Fruit fly (Drosophila melanogaster) whole organism, embryonic: Measurements from ENCODE around the gene ea.

Experiments used
- Abd-B ChIP-seq: fragments of 200-800 bp; sonication (Bioruptor generic); optimal IDR thresholded peaks from 2 replicates; lab custom pipeline; 2018; ENCODE audit warnings: missing biosample characterization, mild to moderate bottlenecking, missing genetic modification characterization, moderate library complexity
- Antp ChIP-seq: fragments of 200-800 bp; sonication (Bioruptor generic); optimal IDR thresholded peaks from 3 replicates; lab custom pipeline; 2016; ENCODE audit warnings: missing biosample characterization, missing genetic modification characterization
- CG10209 ChIP-seq: fragments of 200-800 bp; sonication (Bioruptor generic); optimal IDR thresholded peaks from 3 replicates; lab custom pipeline; 2017; ENCODE audit warnings: missing biosample characterization, mild to moderate bottlenecking, missing genetic modification characterization, missing genetic modification reagents
- CG11456 ChIP-seq: fragments of 200-800 bp; sonication (Bioruptor generic); IDR thresholded peaks from 3 replicates; pipeline ENCODE4 v1.3.6; 2022; ENCODE audit warnings: missing biosample characterization, missing genetic modification characterization
- CG12071 ChIP-seq: fragments of 200-800 bp; sonication (Bioruptor generic); optimal IDR thresholded peaks from 3 replicates; lab custom pipeline; 2018; ENCODE audit warnings: missing biosample characterization, mild to moderate bottlenecking, missing genetic modification characterization
- CG1529 ChIP-seq: fragments of 200-800 bp; sonication (Bioruptor generic); optimal IDR thresholded peaks from 3 replicates; lab custom pipeline; 2018; ENCODE audit warnings: missing biosample characterization, missing genetic modification characterization
- CG15479 ChIP-seq: fragments of 200-800 bp; sonication (Bioruptor generic); optimal IDR thresholded peaks from 3 replicates; lab custom pipeline; 2019; ENCODE audit warnings: missing biosample characterization, mild to moderate bottlenecking, missing genetic modification characterization, moderate library complexity
- CG17359 ChIP-seq: fragments of 200-800 bp; sonication (Bioruptor generic); optimal IDR thresholded peaks from 3 replicates; lab custom pipeline; 2018; ENCODE audit warnings: missing biosample characterization, mild to moderate bottlenecking, missing genetic modification characterization, moderate library complexity
- CG1792 ChIP-seq: fragments of 200-800 bp; sonication (Bioruptor generic); optimal IDR thresholded peaks from 2 replicates; lab custom pipeline; 2016; ENCODE audit warnings: missing biosample characterization, missing genetic modification characterization
- CG18011 ChIP-seq: fragments of 200-800 bp; sonication (Bioruptor generic); optimal IDR thresholded peaks from 2 replicates; lab custom pipeline; 2017; ENCODE audit warnings: missing biosample characterization, missing genetic modification characterization, mild to moderate bottlenecking, moderate library complexity, missing genotype
- CG2199 ChIP-seq: fragments of 200-800 bp; sonication (Bioruptor generic); IDR thresholded peaks from 3 replicates; pipeline ENCODE4 v1.3.6; 2022; ENCODE audit warnings: missing biosample characterization, missing genetic modification characterization
- CG30403 ChIP-seq: fragments of 200-800 bp; sonication (Bioruptor generic); optimal IDR thresholded peaks from 3 replicates; lab custom pipeline; 2016; ENCODE audit warnings: missing biosample characterization, missing genetic modification characterization
- CG31388 ChIP-seq: fragments of 200-800 bp; sonication (Bioruptor generic); optimal IDR thresholded peaks from 2 replicates; lab custom pipeline; 2016; ENCODE audit warnings: missing biosample characterization, missing genetic modification characterization
- CG3281 ChIP-seq: fragments of 200-800 bp; sonication (Bioruptor generic); optimal IDR thresholded peaks from 3 replicates; lab custom pipeline; 2017; ENCODE audit warnings: missing biosample characterization, mild to moderate bottlenecking, missing genetic modification characterization
- CG3838 ChIP-seq: fragments of 200-800 bp; sonication (Bioruptor generic); optimal IDR thresholded peaks from 3 replicates; lab custom pipeline; 2016; ENCODE audit warnings: missing biosample characterization, missing genetic modification characterization
- CG3847 ChIP-seq: fragments of 200-800 bp; sonication (Bioruptor generic); IDR thresholded peaks from 2 replicates; pipeline ENCODE4 v1.3.6; 2022; ENCODE audit warnings: missing biosample characterization, missing genetic modification characterization
- CG4404 ChIP-seq: fragments of 200-800 bp; sonication (Bioruptor generic); IDR thresholded peaks from 2 replicates; pipeline ENCODE4 v1.3.6; 2022; ENCODE audit warnings: missing biosample characterization, missing genetic modification characterization
- CG8765 ChIP-seq: fragments of 200-800 bp; sonication (Bioruptor generic); IDR thresholded peaks from 2 replicates; pipeline ENCODE4 v1.3.6; 2022; ENCODE audit warnings: missing biosample characterization, missing genetic modification characterization
- CG8944 ChIP-seq: fragments of 200-800 bp; sonication (Bioruptor generic); optimal IDR thresholded peaks from 3 replicates; lab custom pipeline; 2016; ENCODE audit warnings: missing biosample characterization, missing genetic modification characterization
- Dbx ChIP-seq: fragments of 200-800 bp; sonication (Bioruptor generic); IDR thresholded peaks from 3 replicates; pipeline ENCODE4 v1.3.6; 2022; ENCODE audit warnings: missing biosample characterization, missing genetic modification characterization
- Deaf1 ChIP-seq: fragments of 200-800 bp; optimal IDR thresholded peaks from 3 replicates; lab custom pipeline; 2019; ENCODE audit warnings: missing biosample characterization, mild to moderate bottlenecking, missing genetic modification characterization, moderate library complexity
- Dek ChIP-seq: fragments of 200-800 bp; sonication (Bioruptor generic); optimal IDR thresholded peaks from 3 replicates; lab custom pipeline; 2019; ENCODE audit warnings: missing biosample characterization, mild to moderate bottlenecking, missing genetic modification characterization, moderate library complexity
- H2.0 ChIP-seq: fragments of 200-800 bp; sonication (Bioruptor generic); IDR thresholded peaks from 2 replicates; pipeline ENCODE4 v1.3.6; 2022; ENCODE audit warnings: missing biosample characterization, missing genetic modification characterization
- Hsf ChIP-seq: fragments of 200-800 bp; sonication (Bioruptor generic); optimal IDR thresholded peaks from 3 replicates; lab custom pipeline; 2016; ENCODE audit warnings: missing biosample characterization, missing genetic modification characterization
- Max ChIP-seq: fragments of 200-800 bp; sonication (Bioruptor generic); optimal IDR thresholded peaks from 2 replicates; lab custom pipeline; 2016; ENCODE audit warnings: missing biosample characterization, mild to moderate bottlenecking, missing genetic modification characterization
- Neu2 ChIP-seq: fragments of 200-800 bp; sonication (Bioruptor generic); optimal IDR thresholded peaks from 3 replicates; lab custom pipeline; 2016; ENCODE audit warnings: missing biosample characterization, missing genetic modification characterization, borderline replicate concordance
- Nf-YC ChIP-seq: fragments of 200-800 bp; optimal IDR thresholded peaks from 3 replicates; lab custom pipeline; 2019; ENCODE audit warnings: missing biosample characterization, mild to moderate bottlenecking, missing genetic modification characterization, moderate library complexity
- Optix ChIP-seq: fragments of 200-800 bp; sonication (Bioruptor generic); IDR thresholded peaks from 3 replicates; pipeline ENCODE4 v1.3.6; 2022; ENCODE audit warnings: missing biosample characterization, missing genetic modification characterization
- Ravus ChIP-seq: fragments of 200-800 bp; sonication (Bioruptor generic); IDR thresholded peaks from 2 replicates; pipeline ENCODE4 v1.3.6; 2022; ENCODE audit warnings: missing biosample characterization, missing genetic modification characterization
- Rx ChIP-seq: fragments of 200-800 bp; sonication (Bioruptor generic); IDR thresholded peaks from 2 replicates; pipeline ENCODE4 v1.3.6; 2022; ENCODE audit warnings: missing biosample characterization, missing genetic modification characterization
- bcd ChIP-seq: fragments of 200-800 bp; sonication (Bioruptor generic); optimal IDR thresholded peaks from 2 replicates; lab custom pipeline; 2017; ENCODE audit warnings: missing biosample characterization, mild to moderate bottlenecking, missing genetic modification characterization
- esg ChIP-seq: fragments of 200-800 bp; sonication (Bioruptor generic); conservative IDR thresholded peaks from 2 replicates; pipeline ENCODE4 v1.3.6; 2022; ENCODE audit warnings: missing biosample characterization, missing genetic modification characterization
- gcm ChIP-seq: fragments of 200-800 bp; sonication (Bioruptor generic); optimal IDR thresholded peaks from 2 replicates; lab custom pipeline; 2019; ENCODE audit warnings: missing biosample characterization, mild to moderate bottlenecking, missing genetic modification characterization, moderate library complexity
- h ChIP-seq: fragments of >200 bp; optimal IDR thresholded peaks from 2 replicates; lab custom pipeline; 2017
- jigr1 ChIP-seq: fragments of 200-800 bp; sonication (Bioruptor generic); IDR thresholded peaks from 3 replicates; pipeline ENCODE4 v1.3.6; 2022; ENCODE audit warnings: missing biosample characterization, missing genetic modification characterization
- klu ChIP-seq: fragments of 200-800 bp; sonication (Bioruptor generic); IDR thresholded peaks from 2 replicates; pipeline ENCODE4 v1.3.6; 2022; ENCODE audit warnings: missing biosample characterization, missing genetic modification characterization
- knrl ChIP-seq: fragments of 200-800 bp; sonication (Bioruptor generic); IDR thresholded peaks from 3 replicates; pipeline ENCODE4 v1.3.6; 2022; ENCODE audit warnings: missing biosample characterization, missing genetic modification characterization; ENCODE audit not compliant: partially characterized antibody
- nom ChIP-seq: fragments of 200-800 bp; sonication (Bioruptor generic); optimal IDR thresholded peaks from 2 replicates; lab custom pipeline; 2017; ENCODE audit warnings: missing biosample characterization, missing genetic modification characterization, mild to moderate bottlenecking, moderate library complexity, missing genetic modification reagents
- p53 ChIP-seq: fragments of 200-800 bp; sonication (Bioruptor generic); optimal IDR thresholded peaks from 2 replicates; lab custom pipeline; 2016; ENCODE audit warnings: missing biosample characterization, missing genetic modification characterization
- rib ChIP-seq: fragments of 200-800 bp; sonication (Bioruptor generic); IDR thresholded peaks from 2 replicates; pipeline ENCODE4 v1.3.6; 2022; ENCODE audit warnings: missing biosample characterization, missing genetic modification characterization
- sc ChIP-seq, 3 experiments: fragments of >200 bp in 2 of 3; fragments of 200-800 bp in 1 of 3; sonication (Bioruptor generic) in 1 of 3; optimal IDR thresholded peaks; 2 replicates in 2 of 3; 3 replicates in 1 of 3; lab custom pipeline; 2017; ENCODE audit warnings: mild to moderate bottlenecking in 1 of 3, missing biosample characterization in 1 of 3, missing genetic modification characterization in 1 of 3, missing genetic modification reagents in 1 of 3
- sd ChIP-seq: fragments of 200-800 bp; sonication (Bioruptor generic); optimal IDR thresholded peaks from 3 replicates; lab custom pipeline; 2018; ENCODE audit warnings: missing biosample characterization, mild to moderate bottlenecking, missing genetic modification characterization, moderate library complexity
- slp2 ChIP-seq: fragments of 200-800 bp; sonication (Bioruptor generic); optimal IDR thresholded peaks from 2 replicates; lab custom pipeline; 2016; ENCODE audit warnings: missing biosample characterization, missing genetic modification characterization
- sna ChIP-seq: fragments of 200-800 bp; sonication (Bioruptor generic); IDR thresholded peaks from 2 replicates; pipeline ENCODE4 v1.3.6; 2022; ENCODE audit warnings: missing biosample characterization, missing genetic modification characterization; ENCODE audit not compliant: partially characterized antibody
- sr ChIP-seq: fragments of 200-800 bp; sonication (Bioruptor generic); IDR thresholded peaks from 3 replicates; pipeline ENCODE4 v1.3.6; 2022; ENCODE audit warnings: missing biosample characterization, missing genetic modification characterization
- stwl ChIP-seq: fragments of 200-800 bp; sonication (Bioruptor generic); optimal IDR thresholded peaks from 3 replicates; lab custom pipeline; 2018; ENCODE audit warnings: missing biosample characterization, mild to moderate bottlenecking, missing genetic modification characterization, moderate library complexity
- tll ChIP-seq, 2 experiments: fragments of 200-800 bp in 1 of 2; fragments of >200 bp in 1 of 2; sonication (Bioruptor generic) in 1 of 2; optimal IDR thresholded peaks; 2 replicates each; lab custom pipeline; 2017 to 2019; ENCODE audit warnings: missing biosample characterization in 2 of 2, missing genetic modification characterization in 2 of 2, mild to moderate bottlenecking in 1 of 2, moderate library complexity in 1 of 2
- vfl ChIP-seq: fragments of 200-800 bp; sonication (Bioruptor generic); optimal IDR thresholded peaks from 2 replicates; lab custom pipeline; 2016; ENCODE audit warnings: missing biosample characterization, missing genetic modification characterization
- wor ChIP-seq: fragments of 200-800 bp; sonication (Bioruptor generic); IDR thresholded peaks from 2 replicates; pipeline ENCODE4 v1.3.6; 2022; ENCODE audit warnings: missing biosample characterization, missing genetic modification characterization
- zf30C ChIP-seq: fragments of 200-800 bp; sonication (Bioruptor generic); optimal IDR thresholded peaks from 3 replicates; lab custom pipeline; 2018; ENCODE audit warnings: missing biosample characterization, mild to moderate bottlenecking, missing genetic modification characterization
- zfh2 ChIP-seq: fragments of 200-800 bp; sonication (Bioruptor generic); optimal IDR thresholded peaks from 2 replicates; lab custom pipeline; 2016; ENCODE audit warnings: missing biosample characterization, missing genetic modification characterization

The ea gene

DNA sequence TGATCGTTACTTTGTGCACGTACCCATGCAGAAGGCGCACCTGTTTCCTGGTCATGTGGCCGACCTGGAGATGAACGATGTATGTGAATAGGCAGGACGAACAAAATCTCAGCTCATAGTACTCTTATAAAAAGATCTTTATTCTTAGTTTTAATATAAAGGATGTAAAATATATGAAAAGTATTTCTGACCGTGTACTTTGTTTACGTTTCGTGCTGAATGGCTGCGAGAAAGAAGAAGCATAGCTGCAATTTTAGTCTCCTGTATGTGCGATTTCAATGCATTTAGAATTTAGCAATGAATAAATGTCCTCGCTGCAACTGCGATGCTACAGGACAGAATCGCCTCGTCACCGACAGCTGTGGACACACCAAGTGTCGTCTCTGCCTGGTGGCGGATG, 19.3 kb downstream of the ea start, which contains the start of the genes CG42726 and CG42727 (continued):
- no peak for TF ChIP-seq CG4404 (GFP tag; lab: Robert Waterston, UW)
- no peak for TF ChIP-seq sna (GFP tag; lab: Robert Waterston, UW)
- TF ChIP-seq sr (GFP tag; lab: Robert Waterston, UW) = no peak
- TF ChIP-seq Max (GFP tag; lab: Kevin White, UChicago) = no peak
- no peak for TF ChIP-seq Antp (GFP tag; lab: Kevin White, UChicago)
- TF ChIP-seq tll (GFP tag; optimal IDR thresholded peaks at IDR 0.05; lab: Kevin White, UChicago) = no peak
- no peak for TF ChIP-seq Ravus
- TF ChIP-seq rib (GFP tag; lab: Robert Waterston, UW) = no peak
- 0 out of 2 replicates have a peak, but pooled peaks have one; percentile 19 for TF ChIP-seq H2.0 (GFP tag; lab: Robert Waterston, UW)
- TF ChIP-seq jigr1 = no peak
- peak; percentile 96 for TF ChIP-seq zf30C
- TF ChIP-seq CG3838 (GFP tag; lab: Kevin White, UChicago) = peak; percentile 2
- TF ChIP-seq CG1792 (GFP tag; lab: Kevin White, UChicago) = no peak
- TF ChIP-seq CG30403 = peak; percentile 45
- no peak for TF ChIP-seq h (lab: Kevin White, UChicago)
- no peak for TF ChIP-seq CG8765 (GFP tag; lab: Robert Waterston, UW)
- peak; percentile 26 for TF ChIP-seq zfh2
- TF ChIP-seq CG3847 (GFP tag; lab: Robert Waterston, UW) = peak; percentile 18; the same call in 1 of the 2 replicates
- no peak for TF ChIP-seq slp2 (GFP tag; lab: Kevin White, UChicago)
- no peak for TF ChIP-seq Dbx (GFP tag; lab: Robert Waterston, UW)
- peak; percentile 16 for TF ChIP-seq vfl (GFP tag; lab: Kevin White, UChicago)
- peak; percentile 55 for TF ChIP-seq Hsf (GFP tag; lab: Kevin White, UChicago)
- 0 out of 2 replicates have a peak, but pooled peaks have one; percentile 19 for TF ChIP-seq esg (GFP tag; lab: Robert Waterston, UW)
- TF ChIP-seq Neu2 = no peak
- no peak for TF ChIP-seq CG8944 (GFP tag; lab: Kevin White, UChicago)
- no peak for TF ChIP-seq sc (optimal IDR thresholded peaks at IDR 0.05; lab: Kevin White, UChicago)
- TF ChIP-seq sc (GFP tag; optimal IDR thresholded peaks at IDR 0.05; lab: Kevin White, UChicago) = no peak
- peak; percentile 42 for TF ChIP-seq sd (tag; lab: Kevin White, UChicago)
- TF ChIP-seq knrl (GFP tag; lab: Robert Waterston, UW) = no peak
- no peak for TF ChIP-seq wor (GFP tag; lab: Robert Waterston, UW)
- TF ChIP-seq Deaf1 (tag; lab: Kevin White, UChicago) = no peak
- TF ChIP-seq Optix (GFP tag; lab: Robert Waterston, UW) = no peak
- TF ChIP-seq CG2199 (GFP tag; lab: Robert Waterston, UW) = no peak
- no peak for TF ChIP-seq Abd-B (GFP tag; lab: Kevin White, UChicago)
- no peak for TF ChIP-seq Dek (tag; lab: Kevin White, UChicago)
- no peak for TF ChIP-seq CG15479 (GFP tag; lab: Kevin White, UChicago)
- no peak for TF ChIP-seq CG10209 (GFP tag; lab: Kevin White, UChicago)
- no peak for TF ChIP-seq klu (GFP tag; lab: Robert Waterston, UW)
- peak; percentile 28 for TF ChIP-seq CG17359 (tag; lab: Kevin White, UChicago)
- TF ChIP-seq nom (GFP tag; lab: Kevin White, UChicago) = no peak
- TF ChIP-seq p53 (GFP tag; lab: Kevin White, UChicago) = no peak
- no peak for TF ChIP-seq CG1529 (GFP tag; lab: Kevin White, UChicago)
- TF ChIP-seq CG3281 = peak; percentile 39
- no peak for TF ChIP-seq bcd (GFP tag; lab: Kevin White, UChicago)
- TF ChIP-seq stwl (tag; lab: Kevin White, UChicago) = peak; percentile 23
- TF ChIP-seq gcm (GFP tag; lab: Kevin White, UChicago) = peak; percentile 7
- 0 out of 2 replicates have a peak, but pooled peaks have one; percentile 24 for TF ChIP-seq Rx (GFP tag; lab: Robert Waterston, UW)
- TF ChIP-seq Nf-YC (tag; lab: Kevin White, UChicago) = no peak
- TF ChIP-seq CG31388 (GFP tag; lab: Kevin White, UChicago) = no peak
- TF ChIP-seq CG12071 = no peak
- TF ChIP-seq CG18011 (GFP tag; lab: Kevin White, UChicago) = no peak
- TF ChIP-seq CG11456 (GFP tag; lab: Robert Waterston, UW) = no peak
